Worm (Caenorhabditis elegans): Measurements from ENCODE around the gene R13H4.6.
A peak's percentile ranks its signal among the peaks of the same experiment; 100 is the strongest.

R13H4.6 gene

ce11 chrV:11887988-11888499 lies 25.1 kb downstream of the R13H4.6 start, which contains the start of gene adh-1 (continued):
- TF ChIP-seq Y116A8C.19 (tag; optimal IDR thresholded peaks at IDR 0.05; ENCODE audit: borderline replicate concordance) (no peak), nhr-20 (tag; optimal IDR thresholded peaks at IDR 0.05) (peak; percentile 97), nhr-11 (tag; optimal IDR thresholded peaks at IDR 0.05) (peak; percentile 62), nhr-237 (tag; optimal IDR thresholded peaks at IDR 0.05) (no peak), mdl-1 (tag; optimal IDR thresholded peaks at IDR 0.05) (peak; percentile 25 to 99), nhr-77 (tag; optimal IDR thresholded peaks at IDR 0.05) (peak; percentile 51), ceh-90 (tag; optimal IDR thresholded peaks at IDR 0.05) (no peak), nhr-90 (tag; optimal IDR thresholded peaks at IDR 0.05; ENCODE audit: poor library complexity) (peak; percentile 75), nhr-71 (tag; optimal IDR thresholded peaks at IDR 0.05) (peak; percentile 97), ama-1 (optimal IDR thresholded peaks at IDR 0.05) (peak; percentile 95), lin-13 (GFP tag; optimal IDR thresholded peaks at IDR 0.05) (peak; percentile 62), lin-14 (GFP tag; optimal IDR thresholded peaks at IDR 0.05) (peak; percentile 97), dpl-1 (GFP tag; optimal IDR thresholded peaks at IDR 0.05) (peak; percentile 4 to 50 (median 8)), egl-27 (tag; optimal IDR thresholded peaks at IDR 0.05) (no peak), ztf-11 (tag; optimal IDR thresholded peaks at IDR 0.05) (peak in 1 of 2 experiments; percentile 8)

- TF ChIP-seq fos-1 (tag; optimal IDR thresholded peaks at IDR 0.05) (no peak), nhr-11 (tag; optimal IDR thresholded peaks at IDR 0.05) (no peak), pag-3 (tag; optimal IDR thresholded peaks at IDR 0.05; ENCODE audit: borderline replicate concordance, insufficient read depth) (no peak), nhr-47 (tag; optimal IDR thresholded peaks at IDR 0.05) (peak; percentile 9), grh-1 (GFP tag; IDR thresholded peaks at IDR 0.05) (no peak), unc-98 (GFP tag; IDR thresholded peaks at IDR 0.05) (no peak), nhr-237 (tag; optimal IDR thresholded peaks at IDR 0.05) (no peak), nhr-77 (tag; optimal IDR thresholded peaks at IDR 0.05) (no peak), efl-1 (optimal IDR thresholded peaks at IDR 0.05) (no peak), efl-1 (GFP tag; optimal IDR thresholded peaks at IDR 0.05 in 1 of 2) (peak in 1 of 2 experiments; percentile 91), ama-1 (optimal IDR thresholded peaks at IDR 0.05) (peak; percentile 93), fkh-10 (GFP tag; optimal IDR thresholded peaks at IDR 0.05) (no peak), nhr-12 (tag; optimal IDR thresholded peaks at IDR 0.05) (no peak), egl-13 (tag; optimal IDR thresholded peaks at IDR 0.05) (no peak)
These were observed 25.7 kb downstream of the R13H4.6 start for ce11 chrV:11888656-11889055.

ce11 chrV:11889115-11889935 lies 26.4 kb downstream of the R13H4.6 start:
- TF ChIP-seq isw-1 (GFP tag; IDR thresholded peaks at IDR 0.05) (no peak), rnt-1 (tag; optimal IDR thresholded peaks at IDR 0.05) (peak; percentile 83), egl-13 (tag; optimal IDR thresholded peaks at IDR 0.05) (no peak), C16A3.4 (tag; optimal IDR thresholded peaks at IDR 0.05) (peak; percentile 61), mab-9 (GFP tag; IDR thresholded peaks at IDR 0.05) (no peak), jun-1 (tag; optimal IDR thresholded peaks at IDR 0.05) (no peak), pax-3 (tag; optimal IDR thresholded peaks at IDR 0.05) (peak; percentile 50), xbp-1 (tag; optimal IDR thresholded peaks at IDR 0.05) (no peak), nhr-19 (GFP tag; conservative IDR thresholded peaks at IDR 0.05) (peak; percentile 72), sox-4 (tag; optimal IDR thresholded peaks at IDR 0.05) (no peak), nhr-47 (tag; optimal IDR thresholded peaks at IDR 0.05) (no peak), sup-37 (GFP tag; optimal IDR thresholded peaks at IDR 0.05) (no peak), nhr-85 (tag) (peak; percentile 74), snpc-4 (tag; optimal IDR thresholded peaks at IDR 0.05) (no peak), unc-62 (GFP tag; optimal IDR thresholded peaks at IDR 0.05) (no peak), vab-15 (tag; optimal IDR thresholded peaks at IDR 0.05) (no peak), nhr-237 (tag; optimal IDR thresholded peaks at IDR 0.05) (no peak), unc-86 (tag; optimal IDR thresholded peaks at IDR 0.05) (no peak), hlh-17 (GFP tag; optimal IDR thresholded peaks at IDR 0.05; ENCODE audit: borderline replicate concordance) (no peak), lin-15B (tag; optimal IDR thresholded peaks at IDR 0.05) (no peak), ztf-11 (tag; optimal IDR thresholded peaks at IDR 0.05) (no peak), mdl-1 (tag; optimal IDR thresholded peaks at IDR 0.05) (no peak), nhr-20 (tag; optimal IDR thresholded peaks at IDR 0.05) (peak; percentile 40), ztf-4 (tag; optimal IDR thresholded peaks at IDR 0.05) (no peak), aly-2 (tag; optimal IDR thresholded peaks at IDR 0.05) (peak; percentile 77), dsc-1 (tag; optimal IDR thresholded peaks at IDR 0.05) (no peak), nhr-90 (tag; optimal IDR thresholded peaks at IDR 0.05; ENCODE audit: poor library complexity) (peak; percentile 60), aha-1 (tag; optimal IDR thresholded peaks at IDR 0.05) (no peak), zag-1 (tag; optimal IDR thresholded peaks at IDR 0.05) (no peak)
